Worm (Caenorhabditis elegans) whole organism, L1 larva: ENCODE data around the gene M02B1.3.

Experiments
- aha-1 ChIP-seq: fragments of 150-350 bp; optimal IDR thresholded peaks from 2 replicates; lab custom pipeline; 2014; ENCODE audit warnings: missing biosample characterization, missing genetic modification characterization
- fkh-10 ChIP-seq: sonication (generic microtip); optimal IDR thresholded peaks from 2 replicates; lab custom pipeline; 2017; ENCODE audit warnings: missing biosample characterization, missing genetic modification reagents, missing genetic modification characterization
- jun-1 ChIP-seq: fragments of 150-350 bp; optimal IDR thresholded peaks from 2 replicates; lab custom pipeline; 2014; ENCODE audit warnings: missing biosample characterization, missing genetic modification reagents, missing genetic modification characterization
- lin-13 ChIP-seq: fragments of 150-350 bp; optimal IDR thresholded peaks from 2 replicates; lab custom pipeline; 2014; ENCODE audit warnings: missing biosample characterization, missing genetic modification reagents, missing genetic modification characterization
- lin-39 ChIP-seq: fragments of 150-350 bp; optimal IDR thresholded peaks from 2 replicates; lab custom pipeline; 2014; ENCODE audit warnings: missing biosample characterization, missing genetic modification reagents, missing genetic modification characterization
- lsy-2 ChIP-seq, 2 experiments: fragments of 150-350 bp; optimal IDR thresholded peaks; 2 replicates each; lab custom pipeline; 2014; ENCODE audit warnings: missing biosample characterization in 2 of 2, missing genetic modification characterization in 2 of 2
- nhr-11 ChIP-seq: fragments of 150-350 bp; optimal IDR thresholded peaks from 2 replicates; lab custom pipeline; 2014; ENCODE audit warnings: missing biosample characterization, missing genetic modification characterization
- nhr-76 ChIP-seq: sonication (generic microtip); optimal IDR thresholded peaks from 2 replicates; lab custom pipeline; 2017; ENCODE audit warnings: missing biosample characterization, missing genetic modification characterization
- nhr-77 ChIP-seq: fragments of 150-350 bp; optimal IDR thresholded peaks from 2 replicates; lab custom pipeline; 2014; ENCODE audit warnings: missing biosample characterization, missing genetic modification characterization
- nhr-90 ChIP-seq: sonication (generic microtip); optimal IDR thresholded peaks from 2 replicates; lab custom pipeline; 2016; ENCODE audit warnings: mild to moderate bottlenecking, missing genetic modification characterization, missing compliant biosample characterization; ENCODE audit not compliant: poor library complexity
- snpc-4 ChIP-seq: fragments of 150-350 bp; optimal IDR thresholded peaks from 2 replicates; lab custom pipeline; 2014; ENCODE audit warnings: missing biosample characterization, missing genetic modification characterization
- unc-62 ChIP-seq: fragments of 150-350 bp; optimal IDR thresholded peaks from 2 replicates; lab custom pipeline; 2014; ENCODE audit warnings: missing biosample characterization, missing genetic modification reagents, missing genetic modification characterization
- unc-86 ChIP-seq: sonication (generic microtip); optimal IDR thresholded peaks from 2 replicates; lab custom pipeline; 2016; ENCODE audit warnings: missing genetic modification characterization, missing compliant biosample characterization

ce11 chrIV:12879557-12879956 is 43.2 kb downstream of the M02B1.3 start, which contains the start of gene ZK896.5:
- TF ChIP-seq fkh-10 (GFP tag; lab: Kevin White, UChicago): no peak
- no peak for TF ChIP-seq nhr-90 (tag; lab: Kevin White, UChicago)
- no peak for TF ChIP-seq nhr-76 (tag; lab: Kevin White, UChicago)
- TF ChIP-seq jun-1: no peak
- TF ChIP-seq snpc-4 (tag; lab: Kevin White, UChicago): no peak
- no peak for TF ChIP-seq nhr-77 (tag; lab: Kevin White, UChicago)
- no peak for TF ChIP-seq unc-86 (tag; lab: Kevin White, UChicago)
- TF ChIP-seq nhr-11 (tag; lab: Kevin White, UChicago): no peak
- no peak for TF ChIP-seq lin-13 (GFP tag; lab: Kevin White, UChicago)
- no peak for TF ChIP-seq lsy-2 (tag; optimal IDR thresholded peaks at IDR 0.05; lab: Kevin White, UChicago)
- no peak for TF ChIP-seq lin-39 (tag; lab: Kevin White, UChicago)
- no peak for TF ChIP-seq aha-1 (tag; lab: Kevin White, UChicago)
- no peak for TF ChIP-seq unc-62
